Fruit fly (Drosophila melanogaster): ENCODE results near the gene bchs.

Gene bchs

dm6 chr2L:5906893-5907850, at the start of gene bchs (continued):
- no peak for TF ChIP-seq nerfin-2 (GFP tag; IDR thresholded peaks at IDR 0.05; ENCODE audit: partially characterized antibody)
- TF ChIP-seq CG2202 (tag; optimal IDR thresholded peaks at IDR 0.05), result peak; percentile 95
- TF ChIP-seq danr (GFP tag; IDR thresholded peaks at IDR 0.05), result peak; percentile 63; the same call in 1 of the 2 replicates
- TF ChIP-seq klu (GFP tag; IDR thresholded peaks at IDR 0.05), result no peak
- TF ChIP-seq CG15011 (GFP tag; optimal IDR thresholded peaks at IDR 0.05), result peak; percentile 93
- peak; percentile 82 for TF ChIP-seq CG14050 (GFP tag; IDR thresholded peaks at IDR 0.05)
- TF ChIP-seq CHES-1-like (GFP tag; optimal IDR thresholded peaks at IDR 0.05), result peak; percentile 90
- peak; percentile 59; the same call in 1 of the 4 replicates for TF ChIP-seq Dll (GFP tag; IDR thresholded peaks at IDR 0.05; ENCODE audit: partially characterized antibody)
- TF ChIP-seq Hmr (GFP tag; optimal IDR thresholded peaks at IDR 0.05), result peak; percentile 97
- TF ChIP-seq Hsf (GFP tag; optimal IDR thresholded peaks at IDR 0.05), result peak; percentile 78
- peak; percentile 76 for TF ChIP-seq Adf1 (GFP tag; IDR thresholded peaks at IDR 0.05)
- peak; percentile 63 for TF ChIP-seq CG1603 (tag; optimal IDR thresholded peaks at IDR 0.05)
- TF ChIP-seq Xrp1 (GFP tag; IDR thresholded peaks at IDR 0.05), result peak; percentile 94
- no peak for TF ChIP-seq bbx (GFP tag; IDR thresholded peaks at IDR 0.05; ENCODE audit: partially characterized antibody)
- peak; percentile 85 for TF ChIP-seq CG17385 (GFP tag; optimal IDR thresholded peaks at IDR 0.05)
- TF ChIP-seq CrebB (tag; optimal IDR thresholded peaks at IDR 0.05), result peak; percentile 96
- no peak for TF ChIP-seq usp (GFP tag; optimal IDR thresholded peaks at IDR 0.05)
- peak; percentile 52 for TF ChIP-seq CG2199 (GFP tag; IDR thresholded peaks at IDR 0.05)
- TF ChIP-seq tin (GFP tag; optimal IDR thresholded peaks at IDR 0.05), result peak; percentile 41
- TF ChIP-seq D19B (GFP tag; optimal IDR thresholded peaks at IDR 0.05), result peak; percentile 58
- TF ChIP-seq Lim3 (GFP tag; IDR thresholded peaks at IDR 0.05), result no peak
- TF ChIP-seq CG2875 (GFP tag; optimal IDR thresholded peaks at IDR 0.05), result peak; percentile 99
- peak; percentile 22 for TF ChIP-seq CG30403 (GFP tag; optimal IDR thresholded peaks at IDR 0.05)
- TF ChIP-seq ttk (GFP tag; IDR thresholded peaks at IDR 0.05), result no peak
- TF ChIP-seq CG12769 (tag; optimal IDR thresholded peaks at IDR 0.05), result no peak
- TF ChIP-seq Antp (GFP tag; optimal IDR thresholded peaks at IDR 0.05), result peak; percentile 67
- TF ChIP-seq gcm (GFP tag; optimal IDR thresholded peaks at IDR 0.05), result peak; percentile 87
- peak; percentile 68; the same call in 1 of the 2 replicates for TF ChIP-seq sens-2 (GFP tag; IDR thresholded peaks at IDR 0.05)
- TF ChIP-seq CG18599 (GFP tag; optimal IDR thresholded peaks at IDR 0.05), result peak; percentile 97
- TF ChIP-seq CG11398 (GFP tag; optimal IDR thresholded peaks at IDR 0.05), result peak; percentile 91
- TF ChIP-seq ranshi (GFP tag; IDR thresholded peaks at IDR 0.05), result peak; percentile 84; the same call in 1 of the 2 replicates
- TF ChIP-seq pan (optimal IDR thresholded peaks at IDR 0.05), result peak in 1 of 2 experiments; percentile 2
- TF ChIP-seq pan (GFP tag; optimal IDR thresholded peaks at IDR 0.05 in 1 of 2, IDR thresholded peaks at IDR 0.05 in 1 of 2), result peak in 1 of 2 experiments; percentile 94
- TF ChIP-seq nerfin-1 (tag; optimal IDR thresholded peaks at IDR 0.05), result peak; percentile 86
- peak; percentile 94 for TF ChIP-seq sens (GFP tag)
- no peak for TF ChIP-seq hkb (optimal IDR thresholded peaks at IDR 0.05)
- TF ChIP-seq hkb (GFP tag; IDR thresholded peaks at IDR 0.05), result peak; percentile 96
- TF ChIP-seq her (GFP tag; optimal IDR thresholded peaks at IDR 0.05), result peak; percentile 90
- TF ChIP-seq org-1 (GFP tag; optimal IDR thresholded peaks at IDR 0.05), result peak; percentile 96
- TF ChIP-seq chif (GFP tag; optimal IDR thresholded peaks at IDR 0.05), result peak; percentile 81 to 84
- no peak for TF ChIP-seq CG17568 (GFP tag; optimal IDR thresholded peaks at IDR 0.05)
- peak; percentile 84 for TF ChIP-seq sob (GFP tag; IDR thresholded peaks at IDR 0.05)
- peak; percentile 36; the same call in 1 of the 3 replicates for TF ChIP-seq CG3726 (GFP tag; IDR thresholded peaks at IDR 0.05)
- peak; percentile 89 for TF ChIP-seq CG15514 (GFP tag; optimal IDR thresholded peaks at IDR 0.05)
- peak; percentile 90 for TF ChIP-seq Ets65A (GFP tag)
- no peak for TF ChIP-seq CG31441 (GFP tag; IDR thresholded peaks at IDR 0.05)
- no peak for TF ChIP-seq Poxn (GFP tag; IDR thresholded peaks at IDR 0.05)
- peak; percentile 75 for TF ChIP-seq ERR (GFP tag; optimal IDR thresholded peaks at IDR 0.05)
- TF ChIP-seq Atf3 (GFP tag; optimal IDR thresholded peaks at IDR 0.05), result peak; percentile 59
